Fruit fly (Drosophila melanogaster): ENCODE data around the gene CG15537.

DNA sequence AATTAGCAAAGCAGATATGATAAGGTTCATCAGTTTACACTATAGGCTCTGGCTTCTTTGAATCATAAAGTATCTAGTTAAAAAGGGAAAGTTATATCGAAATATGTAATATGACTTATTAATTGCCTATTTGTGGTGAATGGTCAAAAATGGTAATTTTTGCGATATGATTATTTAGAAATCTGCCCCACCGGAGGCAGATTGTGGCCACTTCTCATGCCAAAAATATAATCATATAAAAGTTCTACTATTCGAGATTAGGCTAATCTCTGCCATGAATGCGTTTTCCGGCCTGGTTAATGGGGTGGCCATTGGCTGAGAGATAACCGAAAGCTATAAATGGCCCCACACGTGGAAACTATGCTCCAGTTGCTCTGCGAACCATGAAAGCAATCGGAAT, 14.9 kb downstream of the CG15537 start, which contains the start of gene CG15533:
- TF ChIP-seq CG5204 (GFP tag; optimal IDR thresholded peaks at IDR 0.05) (no peak), ovo (GFP tag; optimal IDR thresholded peaks at IDR 0.05) (no peak), toe (GFP tag; optimal IDR thresholded peaks at IDR 0.05) (no peak), pad (GFP tag; optimal IDR thresholded peaks at IDR 0.05) (no peak), Mnt (GFP tag; optimal IDR thresholded peaks at IDR 0.05) (no peak), CG33017 (tag; optimal IDR thresholded peaks at IDR 0.05) (no peak), tj (GFP tag; optimal IDR thresholded peaks at IDR 0.05) (no peak), Clk (GFP tag; optimal IDR thresholded peaks at IDR 0.05) (no peak), kay (GFP tag; ENCODE audit: borderline replicate concordance) (no peak), CG14711 (tag; optimal IDR thresholded peaks at IDR 0.05) (no peak), CG12768 (GFP tag; optimal IDR thresholded peaks at IDR 0.05) (no peak), CG7045 (GFP tag; optimal IDR thresholded peaks at IDR 0.05) (no peak)

Data from whole organism, adult.